Worm (Caenorhabditis elegans) whole organism, L3 larva: Measurements from ENCODE around the gene F09F9.3.

Experiments
- aly-2 ChIP-seq: fragments of 150-350 bp; optimal IDR thresholded peaks from 2 replicates; lab custom pipeline; 2014; ENCODE audit warnings: missing biosample characterization, missing genetic modification characterization
- ama-1 ChIP-seq: fragments of 150-350 bp; optimal IDR thresholded peaks from 2 replicates; lab custom pipeline; 2018
- ceh-82 ChIP-seq: fragments of 150-350 bp; optimal IDR thresholded peaks from 2 replicates; lab custom pipeline; 2014; ENCODE audit warnings: missing biosample characterization, missing genetic modification characterization
- ceh-9 ChIP-seq: sonication (generic microtip); optimal IDR thresholded peaks from 2 replicates; lab custom pipeline; 2018; ENCODE audit warnings: missing biosample characterization, missing genetic modification characterization
- elt-3 ChIP-seq, 3 experiments: fragments of 150-350 bp in 1 of 3; sonication (generic microtip) in 2 of 3; optimal IDR thresholded peaks; 2 replicates in 2 of 3; 4 replicates in 1 of 3; lab custom pipeline; 2014 to 2017; ENCODE audit warnings: missing biosample characterization in 3 of 3, missing genetic modification characterization in 3 of 3
- nhr-12 ChIP-seq: fragments of 150-350 bp; optimal IDR thresholded peaks from 2 replicates; lab custom pipeline; 2014; ENCODE audit warnings: missing biosample characterization, missing genetic modification characterization
- nhr-28 ChIP-seq: fragments of 150-350 bp; optimal IDR thresholded peaks from 2 replicates; lab custom pipeline; 2014; ENCODE audit warnings: missing biosample characterization, missing genetic modification characterization
- nhr-76 ChIP-seq: fragments of 150-350 bp; sonication (generic microtip); optimal IDR thresholded peaks from 5 replicates; lab custom pipeline; 2014; ENCODE audit warnings: missing biosample characterization, missing genetic modification characterization
- nhr-77 ChIP-seq: fragments of 150-350 bp; optimal IDR thresholded peaks from 2 replicates; lab custom pipeline; 2014; ENCODE audit warnings: missing biosample characterization, missing genetic modification characterization
- snpc-4 ChIP-seq: fragments of 150-350 bp; optimal IDR thresholded peaks from 2 replicates; lab custom pipeline; 2014; ENCODE audit warnings: missing biosample characterization, missing genetic modification characterization
- tbx-2 ChIP-seq: sonication (generic microtip); optimal IDR thresholded peaks from 2 replicates; lab custom pipeline; 2016; ENCODE audit warnings: mild to moderate bottlenecking, missing genetic modification characterization, missing compliant biosample characterization
- unc-62 ChIP-seq: fragments of 150-350 bp; sonication (generic microtip); optimal IDR thresholded peaks from 4 replicates; lab custom pipeline; 2014; ENCODE audit warnings: missing biosample characterization, missing genetic modification reagents, missing genetic modification characterization
- ztf-11 ChIP-seq: fragments of 150-350 bp; optimal IDR thresholded peaks from 2 replicates; lab custom pipeline; 2014; ENCODE audit warnings: missing biosample characterization, missing genetic modification characterization
- ztf-4 ChIP-seq: fragments of 150-350 bp; optimal IDR thresholded peaks from 2 replicates; lab custom pipeline; 2014; ENCODE audit warnings: missing biosample characterization, missing genetic modification characterization

ce11 chrX:4146798-4147543 is 26.1 kb upstream of the F09F9.3 start:
- no peak for TF ChIP-seq unc-62 (GFP tag; lab: Kevin White, UChicago)
- no peak for TF ChIP-seq ztf-4
- no peak for TF ChIP-seq ceh-82
- no peak for TF ChIP-seq snpc-4 (tag; lab: Kevin White, UChicago)
- TF ChIP-seq nhr-12 (tag; lab: Kevin White, UChicago), result no peak
- TF ChIP-seq ceh-9 (tag; lab: Kevin White, UChicago), result no peak
- TF ChIP-seq nhr-28 (tag; lab: Kevin White, UChicago), result no peak
- no peak for TF ChIP-seq ztf-11 (tag; lab: Kevin White, UChicago)
- peak; percentile 79 for TF ChIP-seq ama-1
- TF ChIP-seq nhr-76, result no peak
- no peak for TF ChIP-seq aly-2
- TF ChIP-seq elt-3 (tag; optimal IDR thresholded peaks at IDR 0.05; lab: Kevin White, UChicago), result no peak
- TF ChIP-seq tbx-2 (tag; lab: Kevin White, UChicago), result no peak
- TF ChIP-seq nhr-77 (tag; lab: Kevin White, UChicago), result no peak
